Fruit fly (Drosophila melanogaster) whole organism, pupa: ENCODE results near the gene CG5194.

Source experiments
- CG10348 ChIP-seq: fragments of 200-800 bp; sonication (Bioruptor generic); IDR thresholded peaks from 2 replicates; pipeline ENCODE4 v1.3.6; 2022; ENCODE audit warnings: missing biosample characterization, missing genetic modification characterization
- CG12605 ChIP-seq: fragments of 200-800 bp; sonication (Bioruptor generic); IDR thresholded peaks from 2 replicates; pipeline ENCODE4 v1.3.6; 2022; ENCODE audit warnings: missing biosample characterization, missing genetic modification characterization
- CG13204 ChIP-seq: fragments of 200-800 bp; sonication (Bioruptor generic); optimal IDR thresholded peaks from 2 replicates; lab custom pipeline; 2018; ENCODE audit warnings: missing biosample characterization, mild to moderate bottlenecking, missing genetic modification characterization, moderate library complexity
- CG14655 ChIP-seq: fragments of 200-800 bp; sonication (Bioruptor generic); optimal IDR thresholded peaks from 3 replicates; lab custom pipeline; 2017; ENCODE audit warnings: mild to moderate bottlenecking, missing biosample characterization, missing genetic modification reagents, missing genetic modification characterization
- CG15710 ChIP-seq: fragments of 200-800 bp; sonication (Bioruptor generic); optimal IDR thresholded peaks from 2 replicates; lab custom pipeline; 2018; ENCODE audit warnings: missing biosample characterization, mild to moderate bottlenecking, missing genetic modification characterization, moderate library complexity
- CG17806 ChIP-seq: fragments of 200-800 bp; sonication (Bioruptor generic); optimal IDR thresholded peaks from 2 replicates; lab custom pipeline; 2018; ENCODE audit warnings: missing biosample characterization, mild to moderate bottlenecking, missing genetic modification characterization, moderate library complexity
- CG32121 ChIP-seq: fragments of 200-800 bp; sonication (Bioruptor generic); IDR thresholded peaks from 2 replicates; pipeline ENCODE4 v1.3.6; 2022; ENCODE audit warnings: missing biosample characterization, missing genetic modification characterization
- CG34367 ChIP-seq: fragments of 200-800 bp; sonication (Bioruptor generic); optimal IDR thresholded peaks from 2 replicates; lab custom pipeline; 2018; ENCODE audit warnings: missing biosample characterization, mild to moderate bottlenecking, missing genetic modification characterization
- CG4496 ChIP-seq: fragments of 200-800 bp; sonication (Bioruptor generic); IDR thresholded peaks from 3 replicates; pipeline ENCODE4 v1.3.6; 2022; ENCODE audit warnings: missing biosample characterization, missing genetic modification characterization
- CG8159 ChIP-seq: fragments of 200-800 bp; sonication (Bioruptor generic); optimal IDR thresholded peaks from 3 replicates; lab custom pipeline; 2018; ENCODE audit warnings: missing biosample characterization, mild to moderate bottlenecking, missing genetic modification characterization, moderate library complexity
- CG8301 ChIP-seq: fragments of 200-800 bp; sonication (Bioruptor generic); optimal IDR thresholded peaks from 2 replicates; lab custom pipeline; 2018; ENCODE audit warnings: missing biosample characterization, mild to moderate bottlenecking, missing genetic modification characterization
- CG9948 ChIP-seq: fragments of 200-800 bp; sonication (Bioruptor generic); optimal IDR thresholded peaks from 2 replicates; lab custom pipeline; 2018; ENCODE audit warnings: missing biosample characterization, mild to moderate bottlenecking, missing genetic modification characterization, moderate library complexity
- D1 ChIP-seq: fragments of 200-800 bp; sonication (Bioruptor generic); optimal IDR thresholded peaks from 2 replicates; lab custom pipeline; 2018; ENCODE audit warnings: missing biosample characterization, mild to moderate bottlenecking, missing genetic modification characterization, moderate library complexity
- EcR ChIP-seq: fragments of 200-800 bp; sonication (Bioruptor generic); optimal IDR thresholded peaks from 3 replicates; lab custom pipeline; 2019; ENCODE audit warnings: missing biosample characterization, missing genetic modification characterization, mild to moderate bottlenecking, moderate library complexity, missing genetic modification reagents
- Ets98B ChIP-seq: fragments of 200-800 bp; sonication (Bioruptor generic); IDR thresholded peaks from 2 replicates; pipeline ENCODE4 v1.3.6; 2022; ENCODE audit warnings: missing biosample characterization, missing genetic modification characterization
- Pif1A ChIP-seq: fragments of 200-800 bp; sonication (Bioruptor generic); optimal IDR thresholded peaks from 3 replicates; lab custom pipeline; 2016; ENCODE audit warnings: missing biosample characterization, missing genetic modification characterization
- Pif1B ChIP-seq: fragments of 200-800 bp; sonication (Bioruptor generic); optimal IDR thresholded peaks from 3 replicates; lab custom pipeline; 2016; ENCODE audit warnings: missing biosample characterization, missing genetic modification characterization
- Snoo ChIP-seq: fragments of 200-800 bp; sonication (Bioruptor generic); optimal IDR thresholded peaks from 3 replicates; lab custom pipeline; 2017; ENCODE audit warnings: missing biosample characterization, mild to moderate bottlenecking, missing genetic modification characterization, inconsistent platforms
- fd96Ca ChIP-seq: fragments of 200-800 bp; sonication (Bioruptor generic); IDR thresholded peaks from 3 replicates; pipeline ENCODE4 v1.3.6; 2022; ENCODE audit warnings: missing biosample characterization, missing genetic modification characterization
- gl ChIP-seq: fragments of 200-800 bp; sonication (Bioruptor generic); optimal IDR thresholded peaks from 2 replicates; lab custom pipeline; 2018; ENCODE audit warnings: missing biosample characterization, mild to moderate bottlenecking, missing genetic modification characterization
- rn ChIP-seq: fragments of 200-800 bp; sonication (Bioruptor generic); IDR thresholded peaks from 2 replicates; pipeline ENCODE4 v1.3.6; 2022; ENCODE audit warnings: missing biosample characterization, missing genetic modification characterization

The CG5194 gene

dm6 chr3L:9045318-9045717 is 35.7 kb upstream of the CG5194 start:
- TF ChIP-seq rn = peak; percentile 73
- no peak for TF ChIP-seq CG13204
- no peak for TF ChIP-seq CG14655 (GFP tag; lab: Kevin White, UChicago)
- TF ChIP-seq CG10348 (GFP tag; lab: Robert Waterston, UW) = no peak
- TF ChIP-seq CG4496 = peak; percentile 80
- peak; percentile 80; the same call in 2 of the 3 replicates for TF ChIP-seq fd96Ca
- no peak for TF ChIP-seq D1
- TF ChIP-seq CG12605 = no peak; the same call in 1 of the 2 replicates
- peak; percentile 73 for TF ChIP-seq CG8301 (tag; lab: Kevin White, UChicago)
- TF ChIP-seq Pif1B (GFP tag; lab: Kevin White, UChicago) = peak; percentile 76
- peak; percentile 71 for TF ChIP-seq CG17806 (tag; lab: Kevin White, UChicago)
- peak; percentile 82 for TF ChIP-seq Ets98B (GFP tag; lab: Robert Waterston, UW)
- TF ChIP-seq CG34367 (tag; lab: Kevin White, UChicago) = peak; percentile 34
- TF ChIP-seq EcR (GFP tag; lab: Kevin White, UChicago) = no peak
- peak; percentile 68 for TF ChIP-seq CG9948 (tag; lab: Kevin White, UChicago)
- TF ChIP-seq gl (tag; lab: Kevin White, UChicago) = peak; percentile 41
- TF ChIP-seq Snoo = peak; percentile 79
- TF ChIP-seq CG32121 = peak; percentile 77
- peak; percentile 68 for TF ChIP-seq CG8159 (tag; lab: Kevin White, UChicago)
- TF ChIP-seq Pif1A = peak; percentile 79
- TF ChIP-seq CG15710 (tag; lab: Kevin White, UChicago) = peak; percentile 57
- TF ChIP-seq, all 21 proteins: peak for 15

- TF ChIP-seq CG8301 (tag; lab: Kevin White, UChicago) = no peak
- no peak for TF ChIP-seq CG32121
- TF ChIP-seq D1 = no peak
- no peak for TF ChIP-seq CG8159 (tag; lab: Kevin White, UChicago)
- no peak for TF ChIP-seq CG10348 (GFP tag; lab: Robert Waterston, UW)
- TF ChIP-seq CG9948 (tag; lab: Kevin White, UChicago) = no peak
- no peak for TF ChIP-seq Pif1A
- TF ChIP-seq CG34367 (tag; lab: Kevin White, UChicago) = no peak
- TF ChIP-seq CG12605 = no peak
- TF ChIP-seq CG17806 (tag; lab: Kevin White, UChicago) = no peak
- TF ChIP-seq Snoo = no peak
Measured at dm6 chr3L:9044896-9045295, 35.3 kb upstream of the CG5194 start.

DNA sequence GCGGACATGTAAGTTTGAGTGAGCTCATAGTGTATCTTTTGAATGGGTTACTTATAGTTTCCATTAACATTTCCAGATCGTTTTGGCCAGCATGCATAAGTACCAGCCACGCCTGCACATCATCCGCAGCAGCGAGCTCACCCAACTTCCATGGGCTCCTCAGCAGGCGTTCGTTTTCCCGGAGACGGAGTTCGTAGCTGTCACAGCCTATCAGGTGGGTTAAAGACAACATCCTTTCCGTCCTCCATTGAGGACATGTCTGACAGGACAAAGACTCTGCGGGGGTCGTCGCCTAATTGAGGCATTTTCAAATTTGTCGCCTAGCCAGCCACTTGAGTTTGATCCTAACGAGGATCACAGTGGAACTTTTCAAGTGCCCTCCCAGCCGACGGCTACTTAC is 34.0 kb upstream of the CG5194 start:
- TF ChIP-seq CG14655 (GFP tag; lab: Kevin White, UChicago) (no peak), Ets98B (GFP tag; lab: Robert Waterston, UW) (no peak), D1 (no peak), CG17806 (tag; lab: Kevin White, UChicago) (no peak), EcR (GFP tag; lab: Kevin White, UChicago) (no peak), CG10348 (GFP tag; lab: Robert Waterston, UW) (no peak), CG8159 (tag; lab: Kevin White, UChicago) (no peak), fd96Ca (no peak), CG4496 (no peak)

- TF ChIP-seq fd96Ca (no peak), CG9948 (tag; lab: Kevin White, UChicago) (no peak), EcR (GFP tag; lab: Kevin White, UChicago) (no peak), CG32121 (no peak), CG12605 (no peak), D1 (no peak), CG8301 (tag; lab: Kevin White, UChicago) (no peak)
Measured at dm6 chr3L:9042200-9042988, 32.8 kb upstream of the CG5194 start.

DNA sequence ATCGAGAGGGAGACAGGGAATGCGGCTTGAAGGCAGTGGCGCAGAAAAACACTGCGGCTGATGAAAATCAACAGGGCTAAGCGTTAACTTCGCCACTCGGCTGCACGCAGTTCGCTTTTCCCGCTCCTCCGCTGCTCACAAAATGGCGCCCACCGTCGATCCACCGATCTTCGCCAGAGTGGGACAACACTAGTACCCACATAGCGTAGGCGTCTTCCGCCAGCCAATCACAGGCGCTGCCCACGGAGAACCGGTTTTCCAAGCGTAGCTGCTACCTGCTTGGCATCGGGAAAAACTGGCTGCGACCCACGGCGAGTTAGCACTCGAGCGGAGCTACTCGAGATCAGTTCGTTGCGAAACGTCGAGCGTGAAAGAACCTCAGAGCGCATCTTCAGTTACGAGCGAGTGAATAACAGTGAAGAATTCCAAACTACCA is 31.4 kb upstream of the CG5194 start, which contains the start of gene Doc1:
Gene Doc1, plus strand, starts transcription at position 334 of the 436 bp plus-strand sequence.
- TF ChIP-seq gl (tag; lab: Kevin White, UChicago) (no peak), CG13204 (no peak), CG17806 (tag; lab: Kevin White, UChicago) (no peak)
- TF ChIP-seq, all 21 proteins: peak for 0

dm6 chr3L:9039189-9039588 is 29.6 kb upstream of the CG5194 start:
- TF ChIP-seq gl (tag; lab: Kevin White, UChicago) (no peak), Pif1A (no peak), CG32121 (no peak), Snoo (no peak), rn (no peak), CG8301 (tag; lab: Kevin White, UChicago) (no peak), CG15710 (tag; lab: Kevin White, UChicago) (no peak), Ets98B (GFP tag; lab: Robert Waterston, UW) (no peak), EcR (GFP tag; lab: Kevin White, UChicago) (no peak), CG14655 (GFP tag; lab: Kevin White, UChicago) (no peak), CG9948 (tag; lab: Kevin White, UChicago) (no peak), Pif1B (GFP tag; lab: Kevin White, UChicago) (no peak), CG10348 (GFP tag; lab: Robert Waterston, UW) (no peak), CG17806 (tag; lab: Kevin White, UChicago) (no peak), fd96Ca (no peak), CG34367 (tag; lab: Kevin White, UChicago) (no peak), D1 (no peak)
